Worm (Caenorhabditis elegans) whole organism, L2 larva: ENCODE measurements around the gene C33H5.1.

Experiments
- ama-1 ChIP-seq: fragments of 150-350 bp; optimal IDR thresholded peaks from 2 replicates; lab custom pipeline; 2018; ENCODE audit warnings: inconsistent platforms
- blmp-1 ChIP-seq: sonication (generic microtip); optimal IDR thresholded peaks from 2 replicates; lab custom pipeline; 2017; ENCODE audit warnings: missing genetic modification characterization, mild to moderate bottlenecking, missing compliant biosample characterization, antibody characterized with exemption, moderate library complexity; ENCODE audit not compliant: insufficient read depth
- ceh-16 ChIP-seq: fragments of 150-350 bp; optimal IDR thresholded peaks from 2 replicates; lab custom pipeline; 2014; ENCODE audit warnings: missing biosample characterization, missing genetic modification characterization
- ceh-82 ChIP-seq: fragments of 150-350 bp; optimal IDR thresholded peaks from 2 replicates; lab custom pipeline; 2014; ENCODE audit warnings: missing biosample characterization, missing genetic modification characterization
- mbf-1 ChIP-seq: sonication (generic microtip); optimal IDR thresholded peaks from 2 replicates; lab custom pipeline; 2017; ENCODE audit warnings: missing biosample characterization, missing genetic modification characterization
- nhr-11 ChIP-seq: fragments of 150-350 bp; optimal IDR thresholded peaks from 2 replicates; lab custom pipeline; 2014; ENCODE audit warnings: missing biosample characterization, missing genetic modification characterization
- nhr-237 ChIP-seq: fragments of 150-350 bp; optimal IDR thresholded peaks from 2 replicates; lab custom pipeline; 2014; ENCODE audit warnings: missing biosample characterization, missing genetic modification characterization
- peb-1 ChIP-seq: fragments of 150-350 bp; optimal IDR thresholded peaks from 2 replicates; lab custom pipeline; 2014; ENCODE audit warnings: missing biosample characterization, missing genetic modification characterization
- snpc-4 ChIP-seq: fragments of 150-350 bp; optimal IDR thresholded peaks from 2 replicates; lab custom pipeline; 2014; ENCODE audit warnings: missing biosample characterization, missing genetic modification characterization
- unc-39 ChIP-seq: fragments of 150-350 bp; optimal IDR thresholded peaks from 2 replicates; lab custom pipeline; 2014; ENCODE audit warnings: missing biosample characterization, missing genetic modification characterization
- zag-1 ChIP-seq: fragments of 150-350 bp; optimal IDR thresholded peaks from 2 replicates; lab custom pipeline; 2014; ENCODE audit warnings: missing biosample characterization, missing genetic modification characterization
- ztf-11 ChIP-seq: sonication (generic microtip); optimal IDR thresholded peaks from 2 replicates; lab custom pipeline; 2017; ENCODE audit warnings: missing biosample characterization, missing genetic modification characterization
- ztf-4 ChIP-seq: fragments of 150-350 bp; optimal IDR thresholded peaks from 2 replicates; lab custom pipeline; 2014; ENCODE audit warnings: missing biosample characterization, missing genetic modification characterization

ce11 chrIV:7775725-7776124, 33.0 kb upstream of the C33H5.1 start, which contains the start of gene swd-2.1:
- TF ChIP-seq ama-1 (lab: Kevin White, UChicago), result no peak
- TF ChIP-seq zag-1, result no peak
- TF ChIP-seq unc-39 (tag; lab: Kevin White, UChicago), result no peak
- TF ChIP-seq nhr-237 (tag; lab: Kevin White, UChicago), result no peak
- no peak for TF ChIP-seq ceh-16 (tag; lab: Kevin White, UChicago)
- TF ChIP-seq peb-1 (tag; lab: Kevin White, UChicago), result no peak
- TF ChIP-seq ztf-4, result no peak
- no peak for TF ChIP-seq ceh-82 (tag; lab: Kevin White, UChicago)
- TF ChIP-seq ztf-11 (tag; lab: Kevin White, UChicago), result no peak
- no peak for TF ChIP-seq nhr-11 (tag; lab: Kevin White, UChicago)
- no peak for TF ChIP-seq mbf-1 (tag; lab: Kevin White, UChicago)
- no peak for TF ChIP-seq blmp-1 (tag; lab: Kevin White, UChicago)
- TF ChIP-seq snpc-4 (tag; lab: Kevin White, UChicago), result no peak
